Worm (Caenorhabditis elegans): ENCODE results near the gene C14F11.4.

- TF ChIP-seq R02D3.7 (tag; optimal IDR thresholded peaks at IDR 0.05) (no peak), nhr-77 (tag; optimal IDR thresholded peaks at IDR 0.05) (no peak), mdl-1 (tag; optimal IDR thresholded peaks at IDR 0.05) (peak in 1 of 2 experiments; percentile 30), egl-27 (tag; optimal IDR thresholded peaks at IDR 0.05) (peak; percentile 18), ZK546.5 (tag; optimal IDR thresholded peaks at IDR 0.05) (no peak), lsy-2 (tag; optimal IDR thresholded peaks at IDR 0.05) (peak in 1 of 2 experiments; percentile 57), unc-62 (GFP tag; optimal IDR thresholded peaks at IDR 0.05) (no peak), nhr-21 (tag; optimal IDR thresholded peaks at IDR 0.05) (peak; percentile 80), ceh-82 (tag; optimal IDR thresholded peaks at IDR 0.05) (no peak), alr-1 (tag; optimal IDR thresholded peaks at IDR 0.05) (no peak), nhr-237 (tag; optimal IDR thresholded peaks at IDR 0.05) (no peak), ztf-4 (tag; optimal IDR thresholded peaks at IDR 0.05) (no peak), nhr-6 (tag; optimal IDR thresholded peaks at IDR 0.05) (peak; percentile 0)
These were observed 31.3 kb downstream of the C14F11.4 start for ce11 chrX:6201542-6201941.

All from whole organism, L2 larva.